Worm (Caenorhabditis elegans): ENCODE data around the gene R05H10.1.
A peak's percentile ranks its signal among the peaks of the same experiment; 100 is the strongest.

The R05H10.1 gene

ce11 chrII:14876737-14877203, 25.2 kb downstream of the R05H10.1 start, which contains the start of gene Y53F4A.2:
TSS of gene Y53F4A.2 (minus strand) at chrII:14877153.
- TF ChIP-seq lsy-2 (tag; optimal IDR thresholded peaks at IDR 0.05) = no peak
- no peak for TF ChIP-seq ceh-83 (GFP tag; optimal IDR thresholded peaks at IDR 0.05)
- no peak for TF ChIP-seq tbx-8 (GFP tag; optimal IDR thresholded peaks at IDR 0.05)
- TF ChIP-seq mab-5 (tag; optimal IDR thresholded peaks at IDR 0.05) = no peak

ce11 chrII:14892515-14892914, 40.9 kb downstream of the R05H10.1 start:
- no peak for TF ChIP-seq drap-1 (GFP tag; optimal IDR thresholded peaks at IDR 0.05)
- TF ChIP-seq ceh-39 (tag; optimal IDR thresholded peaks at IDR 0.05) = no peak
- TF ChIP-seq ces-1 (GFP tag; optimal IDR thresholded peaks at IDR 0.05) = peak; percentile 50
- TF ChIP-seq unc-120 (tag; optimal IDR thresholded peaks at IDR 0.05; ENCODE audit: poor library complexity, severe bottlenecking) = no peak
- no peak for TF ChIP-seq zip-8 (tag; optimal IDR thresholded peaks at IDR 0.05)

- TF ChIP-seq nhr-76 (tag; optimal IDR thresholded peaks at IDR 0.05) = no peak
Observed at ce11 chrII:14896503-14896902, 44.9 kb downstream of the R05H10.1 start.

ce11 chrII:14902193-14902592, 50.6 kb downstream of the R05H10.1 start, which contains the start of gene cog-1:
TSS of gene cog-1 (plus strand) at chrII:14902493.
- TF ChIP-seq lsy-2 (tag; optimal IDR thresholded peaks at IDR 0.05) (no peak), mls-2 (tag; optimal IDR thresholded peaks at IDR 0.05) (no peak), zip-8 (tag; optimal IDR thresholded peaks at IDR 0.05) (no peak), ceh-83 (GFP tag; optimal IDR thresholded peaks at IDR 0.05) (no peak), ces-1 (GFP tag; optimal IDR thresholded peaks at IDR 0.05) (no peak), ceh-43 (GFP tag; optimal IDR thresholded peaks at IDR 0.05) (no peak), lin-32 (GFP tag; optimal IDR thresholded peaks at IDR 0.05) (no peak), cnd-1 (tag; optimal IDR thresholded peaks at IDR 0.05) (no peak), ceh-39 (tag; optimal IDR thresholded peaks at IDR 0.05) (no peak), ham-2 (GFP tag; optimal IDR thresholded peaks at IDR 0.05) (no peak), ztf-11 (tag; optimal IDR thresholded peaks at IDR 0.05) (no peak), elt-3 (tag; optimal IDR thresholded peaks at IDR 0.05) (no peak), mab-5 (tag; optimal IDR thresholded peaks at IDR 0.05) (no peak), unc-39 (tag; optimal IDR thresholded peaks at IDR 0.05) (no peak), sptf-1 (tag; optimal IDR thresholded peaks at IDR 0.05) (no peak), unc-62 (GFP tag; optimal IDR thresholded peaks at IDR 0.05) (no peak), sem-2 (GFP tag; optimal IDR thresholded peaks at IDR 0.05) (no peak), elt-1 (tag; optimal IDR thresholded peaks at IDR 0.05; ENCODE audit: borderline replicate concordance, insufficient read depth) (no peak), nhr-76 (tag; optimal IDR thresholded peaks at IDR 0.05) (no peak)
